Fruit fly (Drosophila melanogaster): ENCODE results near the gene Hsc70-3.
A peak's percentile ranks its signal among the peaks of the same experiment; 100 is the strongest.

Gene Hsc70-3

DNA sequence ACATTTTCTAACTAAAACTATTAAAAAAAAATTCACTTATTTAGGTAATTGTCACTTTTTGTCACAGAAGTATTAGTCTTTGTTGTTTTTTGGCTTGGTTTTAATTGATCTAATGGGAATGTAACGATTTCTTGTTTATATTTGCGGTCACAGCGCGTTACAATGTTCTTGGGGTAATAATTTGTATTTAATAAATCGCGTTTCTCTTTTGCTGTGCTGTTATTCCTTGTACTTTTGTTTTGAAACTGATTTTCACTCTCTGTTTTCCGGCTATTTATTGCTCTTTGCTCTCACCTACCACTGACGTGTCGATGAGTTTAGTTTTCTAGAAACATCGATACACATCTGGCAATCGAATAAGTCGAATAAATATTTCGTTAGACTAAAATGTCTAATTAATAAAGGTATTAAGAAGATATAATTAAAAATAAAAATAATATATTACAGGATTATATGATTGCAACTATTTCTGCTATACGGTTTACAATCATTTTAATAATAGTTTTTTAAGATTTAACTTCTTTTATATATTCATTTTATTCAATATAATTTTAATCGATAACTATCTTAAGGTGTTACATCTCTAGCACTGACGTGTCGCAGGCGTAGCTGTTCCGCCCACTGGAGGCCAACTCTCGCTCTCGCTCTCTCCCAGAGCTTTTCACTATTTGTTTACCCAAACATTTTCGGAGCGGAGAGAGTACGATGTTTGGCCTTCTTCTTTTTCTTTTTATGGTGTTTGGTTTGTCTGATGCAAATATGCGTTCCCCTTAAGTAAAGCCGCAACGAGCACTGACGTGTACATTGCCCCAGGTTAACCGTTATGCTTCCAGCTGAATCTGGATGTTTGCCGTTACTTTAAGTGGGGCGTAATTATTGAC, at the start of gene Hsc70-3 (continued):
- TF ChIP-seq MTF-1 (GFP tag; optimal IDR thresholded peaks at IDR 0.05; ENCODE audit: borderline replicate concordance) (peak; percentile 79), dm (GFP tag; optimal IDR thresholded peaks at IDR 0.05) (no peak), CG7556 (GFP tag; optimal IDR thresholded peaks at IDR 0.05) (peak; percentile 30), Oaz (GFP tag; IDR thresholded peaks at IDR 0.05) (no peak), danr (GFP tag; IDR thresholded peaks at IDR 0.05) (no peak), Meics (GFP tag; optimal IDR thresholded peaks at IDR 0.05) (peak; percentile 1), ranshi (GFP tag; IDR thresholded peaks at IDR 0.05) (no peak; the same call in 1 of the 2 replicates), Oli (tag; optimal IDR thresholded peaks at IDR 0.05) (no peak), ara (GFP tag; IDR thresholded peaks at IDR 0.05) (peak; percentile 58; the same call in 1 of the 2 replicates), CG12769 (tag; optimal IDR thresholded peaks at IDR 0.05) (peak; percentile 41), hth (optimal IDR thresholded peaks at IDR 0.05) (no peak), Poxn (GFP tag; IDR thresholded peaks at IDR 0.05) (no peak), sima (GFP tag; optimal IDR thresholded peaks at IDR 0.05) (no peak), her (GFP tag; optimal IDR thresholded peaks at IDR 0.05) (peak; percentile 40), CG9932 (GFP tag; IDR thresholded peaks at IDR 0.05) (no peak), scrt (GFP tag; optimal IDR thresholded peaks at IDR 0.05) (no peak), Xbp1 (GFP tag; optimal IDR thresholded peaks at IDR 0.05) (peak; percentile 100), CG32767 (GFP tag; IDR thresholded peaks at IDR 0.05) (no peak), ab (GFP tag; optimal IDR thresholded peaks at IDR 0.05) (no peak), ken (GFP tag; IDR thresholded peaks at IDR 0.05) (no peak), pfk (GFP tag; optimal IDR thresholded peaks at IDR 0.05) (peak; percentile 55), CG14014 (GFP tag; IDR thresholded peaks at IDR 0.05) (peak; percentile 39; the same call in 1 of the 2 replicates), Ssrp (tag; optimal IDR thresholded peaks at IDR 0.05) (no peak), dysf (GFP tag; IDR thresholded peaks at IDR 0.05) (no peak), Myb (GFP tag; optimal IDR thresholded peaks at IDR 0.05) (no peak), chif (GFP tag; optimal IDR thresholded peaks at IDR 0.05) (no peak), E2f1 (GFP tag; IDR thresholded peaks at IDR 0.05) (no peak), pan (optimal IDR thresholded peaks at IDR 0.05) (no peak), pan (GFP tag; optimal IDR thresholded peaks at IDR 0.05 in 1 of 2, IDR thresholded peaks at IDR 0.05 in 1 of 2) (no peak), CG18011 (GFP tag; optimal IDR thresholded peaks at IDR 0.05) (peak; percentile 3), C15 (GFP tag; IDR thresholded peaks at IDR 0.05) (no peak), Hmx (GFP tag; optimal IDR thresholded peaks at IDR 0.05) (no peak), CG8290 (GFP tag; optimal IDR thresholded peaks at IDR 0.05) (peak; percentile 7), CG8290 (tag; optimal IDR thresholded peaks at IDR 0.05) (peak in 1 of 2 experiments; percentile 40), CG2129 (GFP tag; IDR thresholded peaks at IDR 0.05; ENCODE audit: partially characterized antibody) (peak; percentile 46), crc (GFP tag; optimal IDR thresholded peaks at IDR 0.05) (no peak), PHDP (tag; optimal IDR thresholded peaks at IDR 0.05) (peak; percentile 46), CG14860 (GFP tag; IDR thresholded peaks at IDR 0.05; ENCODE audit: partially characterized antibody) (peak; percentile 43; the same call in 1 of the 3 replicates), grn (GFP tag; optimal IDR thresholded peaks at IDR 0.05) (no peak), row (GFP tag; IDR thresholded peaks at IDR 0.05) (peak; percentile 83), Awh (GFP tag; IDR thresholded peaks at IDR 0.05) (peak; percentile 79), CG4617 (GFP tag; optimal IDR thresholded peaks at IDR 0.05; ENCODE audit: borderline replicate concordance) (no peak), CG10959 (GFP tag; IDR thresholded peaks at IDR 0.05) (no peak), Neu2 (GFP tag; optimal IDR thresholded peaks at IDR 0.05; ENCODE audit: borderline replicate concordance) (no peak), HLH3B (GFP tag; IDR thresholded peaks at IDR 0.05) (peak; percentile 43; the same call in 1 of the 2 replicates), CG2712 (tag; optimal IDR thresholded peaks at IDR 0.05) (peak; percentile 44), Ravus (GFP tag; IDR thresholded peaks at IDR 0.05) (no peak), CG11085 (GFP tag; IDR thresholded peaks at IDR 0.05) (no peak), Atf3 (GFP tag; optimal IDR thresholded peaks at IDR 0.05) (no peak), CG15011 (GFP tag; optimal IDR thresholded peaks at IDR 0.05) (no peak)
